Worm (Caenorhabditis elegans) whole organism, L4 larva: ENCODE data around the gene snr-4.
A peak's percentile ranks its signal among the peaks of the same experiment; 100 is the strongest.

ENCODE experiments used
- aha-1 ChIP-seq: fragments of 150-350 bp; peaks from one replicate; lab custom pipeline; 2014; ENCODE audit warnings: missing biosample characterization, missing genetic modification characterization
- nhr-76 ChIP-seq: fragments of 150-350 bp; optimal IDR thresholded peaks from 2 replicates; lab custom pipeline; 2014; ENCODE audit warnings: missing biosample characterization, missing genetic modification characterization

- peak; percentile 66 for TF ChIP-seq aha-1 (tag; lab: Kevin White, UChicago)
- no peak for TF ChIP-seq nhr-76 (tag; lab: Kevin White, UChicago)
These were observed 17.9 kb upstream of the snr-4 start for ce11 chrV:11997403-11997802.
